Worm (Caenorhabditis elegans) whole organism, mixed stage, embryonic: ENCODE measurements around the gene R08D7.4.

Source experiments
- blmp-1 ChIP-seq: fragments of 150-350 bp; optimal IDR thresholded peaks from 2 replicates; lab custom pipeline; 2014; ENCODE audit warnings: missing biosample characterization, missing genetic modification characterization
- ceh-43 ChIP-seq: fragments of 200-800 bp; sonication (Bioruptor generic); optimal IDR thresholded peaks from 2 replicates; lab custom pipeline; 2018; ENCODE audit warnings: mild to moderate bottlenecking, missing genetic modification characterization, moderate library complexity, missing compliant biosample characterization
- ceh-83 ChIP-seq: fragments of 200-800 bp; sonication (Bioruptor generic); optimal IDR thresholded peaks from 2 replicates; lab custom pipeline; 2018; ENCODE audit warnings: mild to moderate bottlenecking, missing genetic modification characterization, missing compliant biosample characterization
- elt-1 ChIP-seq: sonication (generic microtip); optimal IDR thresholded peaks from 2 replicates; lab custom pipeline; 2017; ENCODE audit warnings: missing genetic modification characterization, mild to moderate bottlenecking, missing compliant biosample characterization, antibody characterized with exemption, moderate library complexity, borderline replicate concordance; ENCODE audit not compliant: insufficient read depth
- elt-3 ChIP-seq: fragments of 150-350 bp; optimal IDR thresholded peaks from 2 replicates; lab custom pipeline; 2014; ENCODE audit warnings: missing biosample characterization, missing genetic modification characterization
- lin-13 ChIP-seq: fragments of 150-350 bp; optimal IDR thresholded peaks from 2 replicates; lab custom pipeline; 2014; ENCODE audit warnings: missing biosample characterization, missing genetic modification characterization
- lsy-2 ChIP-seq: fragments of 150-350 bp; optimal IDR thresholded peaks from 2 replicates; lab custom pipeline; 2014; ENCODE audit warnings: missing biosample characterization, missing genetic modification characterization
- nhr-12 ChIP-seq: fragments of 150-350 bp; optimal IDR thresholded peaks from 2 replicates; lab custom pipeline; 2014; ENCODE audit warnings: missing biosample characterization, missing genetic modification characterization
- nhr-28 ChIP-seq: fragments of 150-350 bp; optimal IDR thresholded peaks from 2 replicates; lab custom pipeline; 2014; ENCODE audit warnings: missing biosample characterization, missing genetic modification characterization
- pha-4 ChIP-seq: fragments of 150-350 bp; optimal IDR thresholded peaks from 2 replicates; lab custom pipeline; 2018; ENCODE audit warnings: missing biosample characterization, missing genetic modification reagents, missing genetic modification characterization
- sptf-1 ChIP-seq: sonication (generic microtip); optimal IDR thresholded peaks from 2 replicates; lab custom pipeline; 2017; ENCODE audit warnings: mild to moderate bottlenecking, missing genetic modification characterization, moderate library complexity, missing compliant biosample characterization
- unc-62 ChIP-seq: fragments of 150-350 bp; optimal IDR thresholded peaks from 2 replicates; lab custom pipeline; 2014; ENCODE audit warnings: missing biosample characterization, missing genetic modification reagents, missing genetic modification characterization
- zip-8 ChIP-seq: fragments of 150-350 bp; optimal IDR thresholded peaks from 2 replicates; lab custom pipeline; 2014; ENCODE audit warnings: missing biosample characterization, missing genetic modification characterization
- ztf-11 ChIP-seq: fragments of 150-350 bp; optimal IDR thresholded peaks from 2 replicates; lab custom pipeline; 2014; ENCODE audit warnings: missing biosample characterization, missing genetic modification characterization

DNA sequence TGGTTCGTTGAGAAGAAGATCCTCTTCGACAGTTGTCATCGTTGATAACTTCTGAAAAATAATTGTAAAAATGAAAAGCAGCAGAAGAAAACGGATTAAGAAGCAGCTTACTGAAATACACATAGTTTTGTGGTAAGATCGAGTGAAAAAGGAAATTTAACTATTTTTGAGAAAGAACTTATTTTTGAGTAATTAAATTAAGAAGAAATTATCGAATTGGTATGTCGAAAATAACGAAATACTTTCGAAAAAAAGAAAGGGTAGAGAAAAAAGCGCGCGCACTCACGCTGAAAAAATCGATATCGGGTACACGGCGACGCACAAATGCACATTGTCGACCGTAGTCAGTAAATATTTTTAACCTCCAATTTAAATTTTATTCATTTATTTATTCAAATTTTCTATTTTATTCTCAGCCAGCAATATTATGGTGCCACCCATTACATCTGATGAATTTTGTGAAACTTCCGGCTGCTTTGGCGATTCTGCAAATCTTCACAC is 15.5 kb upstream of the R08D7.4 start, which contains the start of the genes ZK643.5 and ZK643.2:
- TF ChIP-seq unc-62 (GFP tag; lab: Kevin White, UChicago) (no peak), nhr-12 (tag; lab: Kevin White, UChicago) (no peak), lsy-2 (tag; lab: Kevin White, UChicago) (peak; percentile 94), ztf-11 (tag; lab: Kevin White, UChicago) (no peak), sptf-1 (tag; lab: Kevin White, UChicago) (no peak), lin-13 (peak; percentile 23), zip-8 (tag; lab: Kevin White, UChicago) (no peak), elt-1 (tag; lab: Kevin White, UChicago) (no peak), blmp-1 (tag; lab: Kevin White, UChicago) (no peak), ceh-43 (GFP tag; lab: Kevin White, UChicago) (no peak), nhr-28 (no peak), pha-4 (tag; lab: Kevin White, UChicago) (peak; percentile 15), elt-3 (tag; lab: Kevin White, UChicago) (no peak), ceh-83 (GFP tag; lab: Kevin White, UChicago) (no peak)
